Fruit fly (Drosophila melanogaster): ENCODE data around the gene Sf3a1.

Sf3a1 gene

dm6 chr3R:16996059-16996959, 5.8 kb downstream of the Sf3a1 start, which contains the start of the genes EMC2A and CG3534 (continued):
- TF ChIP-seq inv (GFP tag; IDR thresholded peaks at IDR 0.05; ENCODE audit: partially characterized antibody), result no peak
- TF ChIP-seq CG17568 (GFP tag; optimal IDR thresholded peaks at IDR 0.05), result no peak
- no peak for TF ChIP-seq CG14667 (GFP tag; IDR thresholded peaks at IDR 0.05)
- TF ChIP-seq YL-1 (GFP tag; optimal IDR thresholded peaks at IDR 0.05), result peak; percentile 24
- TF ChIP-seq CG12219 (GFP tag; optimal IDR thresholded peaks at IDR 0.05), result no peak
- TF ChIP-seq tgo (GFP tag; IDR thresholded peaks at IDR 0.05), result peak; percentile 26; the same call in 1 of the 3 replicates
- no peak for TF ChIP-seq CG18011 (GFP tag; optimal IDR thresholded peaks at IDR 0.05)
- TF ChIP-seq Dip3 (GFP tag; optimal IDR thresholded peaks at IDR 0.05), result peak; percentile 32
- TF ChIP-seq stwl (tag; optimal IDR thresholded peaks at IDR 0.05), result peak; percentile 76
- TF ChIP-seq fd64A (GFP tag; optimal IDR thresholded peaks at IDR 0.05), result no peak
- no peak for TF ChIP-seq NC2α (GFP tag; optimal IDR thresholded peaks at IDR 0.05)
- no peak for TF ChIP-seq CG1832 (GFP tag; optimal IDR thresholded peaks at IDR 0.05)
- no peak for TF ChIP-seq vfl (GFP tag; optimal IDR thresholded peaks at IDR 0.05)
- TF ChIP-seq CG8089 (GFP tag; optimal IDR thresholded peaks at IDR 0.05), result no peak
- no peak for TF ChIP-seq CG17912 (GFP tag; optimal IDR thresholded peaks at IDR 0.05)
- TF ChIP-seq Hmx (GFP tag; optimal IDR thresholded peaks at IDR 0.05), result peak; percentile 42
- peak; percentile 49 for TF ChIP-seq CG14710 (tag; optimal IDR thresholded peaks at IDR 0.05)
- TF ChIP-seq da (GFP tag; optimal IDR thresholded peaks at IDR 0.05), result no peak
- TF ChIP-seq Hmr (GFP tag; optimal IDR thresholded peaks at IDR 0.05), result peak; percentile 22
- no peak for TF ChIP-seq CG2202 (tag; optimal IDR thresholded peaks at IDR 0.05)
- TF ChIP-seq CG32772 (GFP tag; IDR thresholded peaks at IDR 0.05), result no peak
- TF ChIP-seq lbe (GFP tag; optimal IDR thresholded peaks at IDR 0.05), result no peak
- TF ChIP-seq CG2199 (GFP tag; IDR thresholded peaks at IDR 0.05), result no peak
- no peak for TF ChIP-seq CHES-1-like (GFP tag; optimal IDR thresholded peaks at IDR 0.05)
- peak in 1 of 3 experiments; percentile 34 for TF ChIP-seq Stat92E (GFP tag; optimal IDR thresholded peaks at IDR 0.05)
- TF ChIP-seq shn (GFP tag; optimal IDR thresholded peaks at IDR 0.05), result no peak
- TF ChIP-seq CG11093 (GFP tag; IDR thresholded peaks at IDR 0.05), result no peak
- no peak for TF ChIP-seq CG8765 (GFP tag; IDR thresholded peaks at IDR 0.05)
- no peak for TF ChIP-seq Camta (GFP tag; optimal IDR thresholded peaks at IDR 0.05)
- no peak for TF ChIP-seq zen2 (GFP tag; IDR thresholded peaks at IDR 0.05; ENCODE audit: partially characterized antibody)
- TF ChIP-seq CG2116 (GFP tag; optimal IDR thresholded peaks at IDR 0.05), result no peak
- no peak for TF ChIP-seq dimm (GFP tag; IDR thresholded peaks at IDR 0.05)
- TF ChIP-seq CG3065 (GFP tag; optimal IDR thresholded peaks at IDR 0.05), result no peak
- TF ChIP-seq Pdp1 (GFP tag; optimal IDR thresholded peaks at IDR 0.05), result peak; percentile 18 to 26
- TF ChIP-seq CG9876 (GFP tag; optimal IDR thresholded peaks at IDR 0.05), result no peak
- TF ChIP-seq CG4424 (GFP tag; optimal IDR thresholded peaks at IDR 0.05), result peak; percentile 3
- TF ChIP-seq CG1603 (tag; optimal IDR thresholded peaks at IDR 0.05), result peak; percentile 21
- no peak for TF ChIP-seq CG34422 (GFP tag; IDR thresholded peaks at IDR 0.05)
- TF ChIP-seq gro (GFP tag; optimal IDR thresholded peaks at IDR 0.05), result no peak
- no peak for TF ChIP-seq chif (GFP tag; optimal IDR thresholded peaks at IDR 0.05)
- no peak for TF ChIP-seq CG32767 (GFP tag; IDR thresholded peaks at IDR 0.05)
- TF ChIP-seq Meics (GFP tag; optimal IDR thresholded peaks at IDR 0.05), result peak; percentile 33
- no peak for TF ChIP-seq Hr51 (GFP tag; optimal IDR thresholded peaks at IDR 0.05)
- TF ChIP-seq tin (GFP tag; optimal IDR thresholded peaks at IDR 0.05), result no peak
- peak; percentile 57 for TF ChIP-seq CG2712 (tag; optimal IDR thresholded peaks at IDR 0.05)
- peak; percentile 53 for TF ChIP-seq CG2678 (tag; optimal IDR thresholded peaks at IDR 0.05)
- no peak for TF ChIP-seq HmgD (GFP tag; optimal IDR thresholded peaks at IDR 0.05)
- no peak for TF ChIP-seq Neu2 (GFP tag; optimal IDR thresholded peaks at IDR 0.05; ENCODE audit: borderline replicate concordance)
- no peak for TF ChIP-seq D19B (GFP tag; optimal IDR thresholded peaks at IDR 0.05)
